Fruit fly (Drosophila melanogaster) whole organism, adult: Measurements from ENCODE around the gene CG14451.
A peak's percentile ranks its signal among the peaks of the same experiment; 100 is the strongest.

Experiments used
- CG12768 ChIP-seq: fragments of 200-800 bp; sonication (Bioruptor generic); optimal IDR thresholded peaks from 2 replicates; lab custom pipeline; 2017; ENCODE audit warnings: missing biosample characterization, missing genetic modification characterization, mild to moderate bottlenecking, moderate library complexity, missing genetic modification reagents
- CG14711 ChIP-seq: fragments of 200-800 bp; sonication (Bioruptor generic); optimal IDR thresholded peaks from 2 replicates; lab custom pipeline; 2018; ENCODE audit warnings: missing biosample characterization, mild to moderate bottlenecking, missing genetic modification characterization, moderate library complexity
- CG33017 ChIP-seq: fragments of 200-800 bp; sonication (Bioruptor generic); optimal IDR thresholded peaks from 2 replicates; lab custom pipeline; 2018; ENCODE audit warnings: missing biosample characterization, mild to moderate bottlenecking, missing genetic modification characterization, moderate library complexity
- CG5204 ChIP-seq: fragments of 200-800 bp; sonication (Bioruptor generic); optimal IDR thresholded peaks from 2 replicates; lab custom pipeline; 2016; ENCODE audit warnings: missing biosample characterization, missing genetic modification characterization
- CG7045 ChIP-seq: fragments of 200-800 bp; sonication (Bioruptor generic); optimal IDR thresholded peaks from 2 replicates; lab custom pipeline; 2017; ENCODE audit warnings: missing biosample characterization, mild to moderate bottlenecking, missing genetic modification characterization
- Clk ChIP-seq: fragments of 200-800 bp; sonication (Bioruptor generic); optimal IDR thresholded peaks from 2 replicates; lab custom pipeline; 2017; ENCODE audit warnings: missing biosample characterization, missing genetic modification characterization
- Crg-1 ChIP-seq: fragments of 200-800 bp; sonication (Bioruptor generic); optimal IDR thresholded peaks from 2 replicates; lab custom pipeline; 2016; ENCODE audit warnings: missing biosample characterization, missing genetic modification characterization
- bab1 ChIP-seq: fragments of 200-800 bp; sonication (Bioruptor generic); optimal IDR thresholded peaks from 3 replicates; lab custom pipeline; 2019; ENCODE audit warnings: missing biosample characterization, mild to moderate bottlenecking, missing genetic modification characterization, moderate library complexity
- cnc ChIP-seq, 2 experiments: fragments of >200 bp; optimal IDR thresholded peaks; 2 replicates each; lab custom pipeline; 2017
- ovo ChIP-seq: fragments of 200-800 bp; sonication (Bioruptor generic); optimal IDR thresholded peaks from 2 replicates; lab custom pipeline; 2016; ENCODE audit warnings: missing biosample characterization, missing genetic modification characterization
- pad ChIP-seq: fragments of 200-800 bp; sonication (Bioruptor generic); optimal IDR thresholded peaks from 3 replicates; lab custom pipeline; 2017; ENCODE audit warnings: missing biosample characterization, missing genetic modification characterization, mild to moderate bottlenecking, moderate library complexity, missing genetic modification reagents
- tj ChIP-seq: fragments of 200-800 bp; sonication (Bioruptor generic); optimal IDR thresholded peaks from 3 replicates; lab custom pipeline; 2017; ENCODE audit warnings: missing biosample characterization, mild to moderate bottlenecking, missing genetic modification characterization, moderate library complexity

dm6 chr3L:22727739-22728335 is 5.9 kb upstream of the CG14451 start, which contains the start of the genes CG14450 and CG11367:
- TF ChIP-seq pad (GFP tag; lab: Kevin White, UChicago): no peak
- no peak for TF ChIP-seq Crg-1 (GFP tag; lab: Kevin White, UChicago)
- peak; percentile 15 for TF ChIP-seq CG5204
- TF ChIP-seq bab1: peak; percentile 34
- peak; percentile 16 for TF ChIP-seq ovo (GFP tag; lab: Kevin White, UChicago)
- peak; percentile 26 for TF ChIP-seq CG14711 (tag; lab: Kevin White, UChicago)
- peak; percentile 19 for TF ChIP-seq CG33017 (tag; lab: Kevin White, UChicago)
- TF ChIP-seq CG12768 (GFP tag; lab: Kevin White, UChicago): peak; percentile 19
- no peak for TF ChIP-seq tj
- TF ChIP-seq CG7045 (GFP tag; lab: Kevin White, UChicago): no peak
- no peak for TF ChIP-seq Clk
- no peak for TF ChIP-seq cnc (optimal IDR thresholded peaks at IDR 0.05; lab: Kevin White, UChicago)
